Worm (Caenorhabditis elegans) whole organism, L3 larva: Measurements from ENCODE around the gene F59G1.8.

ENCODE experiments used
- ceh-16 ChIP-seq: sonication (generic microtip); optimal IDR thresholded peaks from 2 replicates; lab custom pipeline; 2017; ENCODE audit warnings: missing biosample characterization, missing genetic modification characterization
- elt-1 ChIP-seq: fragments of 150-350 bp; optimal IDR thresholded peaks from 2 replicates; lab custom pipeline; 2014; ENCODE audit warnings: missing biosample characterization, missing genetic modification characterization
- elt-3 ChIP-seq, 3 experiments: fragments of 150-350 bp in 1 of 3; sonication (generic microtip) in 2 of 3; optimal IDR thresholded peaks; 2 replicates in 2 of 3; 4 replicates in 1 of 3; lab custom pipeline; 2014 to 2017; ENCODE audit warnings: missing biosample characterization in 3 of 3, missing genetic modification characterization in 3 of 3
- fkh-2 ChIP-seq: fragments of 150-350 bp; optimal IDR thresholded peaks from 2 replicates; lab custom pipeline; 2014; ENCODE audit warnings: missing biosample characterization, missing genetic modification reagents, missing genetic modification characterization
- hmg-11 ChIP-seq: sonication (generic microtip); optimal IDR thresholded peaks from 2 replicates; lab custom pipeline; 2016; ENCODE audit warnings: missing genetic modification characterization, missing compliant biosample characterization
- lsy-12 ChIP-seq: sonication (generic microtip); optimal IDR thresholded peaks from 2 replicates; lab custom pipeline; 2016; ENCODE audit warnings: mild to moderate bottlenecking, missing genetic modification characterization, missing compliant biosample characterization
- mdl-1 ChIP-seq: fragments of 150-350 bp; optimal IDR thresholded peaks from 2 replicates; lab custom pipeline; 2014; ENCODE audit warnings: missing biosample characterization, missing genetic modification characterization
- nfya-1 ChIP-seq: sonication (generic microtip); optimal IDR thresholded peaks from 2 replicates; lab custom pipeline; 2017; ENCODE audit warnings: missing genetic modification characterization, mild to moderate bottlenecking, missing compliant biosample characterization, antibody characterized with exemption, moderate library complexity; ENCODE audit not compliant: insufficient read depth
- nhr-12 ChIP-seq: fragments of 150-350 bp; optimal IDR thresholded peaks from 2 replicates; lab custom pipeline; 2014; ENCODE audit warnings: missing biosample characterization, missing genetic modification characterization
- nhr-25 ChIP-seq: sonication (generic microtip); optimal IDR thresholded peaks from 2 replicates; lab custom pipeline; 2017; ENCODE audit warnings: missing biosample characterization, missing genetic modification characterization
- unc-62 ChIP-seq: fragments of 150-350 bp; sonication (generic microtip); optimal IDR thresholded peaks from 4 replicates; lab custom pipeline; 2014; ENCODE audit warnings: missing biosample characterization, missing genetic modification reagents, missing genetic modification characterization

Gene F59G1.8

DNA sequence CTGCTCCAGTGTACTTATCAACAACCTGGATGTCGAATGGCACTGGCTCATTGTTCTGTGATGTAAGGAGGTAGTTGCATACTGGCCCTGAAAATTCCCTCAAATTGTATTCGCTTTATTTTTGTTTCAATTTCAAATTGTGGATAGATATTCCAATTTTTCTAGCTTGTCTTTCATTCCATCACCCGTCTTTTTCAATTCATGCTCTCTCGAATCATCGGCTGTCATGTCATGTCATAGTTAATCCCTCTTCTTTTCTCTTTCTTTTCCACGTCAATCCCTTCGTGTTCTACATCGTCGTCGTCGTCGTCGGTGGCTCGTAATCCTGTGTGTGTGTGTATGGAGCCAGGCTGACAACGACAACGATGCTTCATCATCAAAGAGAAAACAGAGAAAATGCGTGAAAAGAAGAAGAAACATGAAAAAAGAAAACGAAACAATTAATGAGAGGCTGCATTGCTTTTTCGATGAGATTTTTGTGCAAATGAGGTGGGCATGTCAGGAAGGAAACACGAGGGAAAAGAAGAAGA, 49.3 kb downstream of the F59G1.8 start (continued):
- TF ChIP-seq ceh-16 (tag; lab: Kevin White, UChicago) = no peak
- TF ChIP-seq hmg-11 (tag; lab: Kevin White, UChicago) = no peak
- no peak for TF ChIP-seq nhr-12 (tag; lab: Kevin White, UChicago)
- no peak for TF ChIP-seq nhr-25
- TF ChIP-seq, all 47 proteins: peak for 4

ce11 chrII:5956583-5956982, 50.2 kb downstream of the F59G1.8 start, which contains the start of gene casy-1:
Gene casy-1, minus strand, starts transcription at chrII:5956683.
- TF ChIP-seq mdl-1 (tag; lab: Kevin White, UChicago) (no peak), elt-1 (tag; lab: Kevin White, UChicago) (no peak), unc-62 (GFP tag; lab: Kevin White, UChicago) (no peak), fkh-2 (tag; lab: Kevin White, UChicago) (no peak), lsy-12 (tag; lab: Kevin White, UChicago) (no peak), nfya-1 (no peak), elt-3 (tag; optimal IDR thresholded peaks at IDR 0.05; lab: Kevin White, UChicago) (no peak)
